Worm (Caenorhabditis elegans): ENCODE results near the gene nurf-1.

nurf-1 gene

ce11 chrII:14404741-14405488 lies 14.4 kb downstream of the nurf-1 start:
- TF ChIP-seq fax-1 (tag; optimal IDR thresholded peaks at IDR 0.05) (no peak), pqm-1 (tag; optimal IDR thresholded peaks at IDR 0.05) (no peak), F13H6.1 (tag; optimal IDR thresholded peaks at IDR 0.05) (peak; percentile 74), Y22D7AL.16 (tag; optimal IDR thresholded peaks at IDR 0.05) (peak; percentile 21), nhr-232 (tag; optimal IDR thresholded peaks at IDR 0.05) (peak; percentile 14), fkh-10 (GFP tag; optimal IDR thresholded peaks at IDR 0.05) (no peak), ceh-31 (tag; optimal IDR thresholded peaks at IDR 0.05) (peak; percentile 96), unc-86 (tag; optimal IDR thresholded peaks at IDR 0.05) (no peak), unc-42 (tag; optimal IDR thresholded peaks at IDR 0.05) (peak; percentile 53), hlh-15 (tag; optimal IDR thresholded peaks at IDR 0.05) (no peak), ceh-34 (tag; optimal IDR thresholded peaks at IDR 0.05) (peak; percentile 95), madf-2 (tag; optimal IDR thresholded peaks at IDR 0.05) (no peak), tbx-2 (tag; optimal IDR thresholded peaks at IDR 0.05) (peak; percentile 86), fkh-6 (tag; optimal IDR thresholded peaks at IDR 0.05) (no peak), sdc-2 (tag; optimal IDR thresholded peaks at IDR 0.05) (peak; percentile 74), tbx-7 (tag; optimal IDR thresholded peaks at IDR 0.05) (peak; percentile 8), sox-2 (GFP tag; IDR thresholded peaks at IDR 0.05) (peak; percentile 85), ref-2 (tag; optimal IDR thresholded peaks at IDR 0.05) (peak; percentile 93), hlh-8 (tag; optimal IDR thresholded peaks at IDR 0.05) (peak; percentile 54), T23F11.4 (GFP tag; optimal IDR thresholded peaks at IDR 0.05) (peak; percentile 35), ceh-19 (GFP tag; optimal IDR thresholded peaks at IDR 0.05) (peak; percentile 38), pax-1 (tag; optimal IDR thresholded peaks at IDR 0.05) (peak; percentile 18), eyg-1 (tag; optimal IDR thresholded peaks at IDR 0.05) (peak; percentile 12), K02D7.2 (tag; optimal IDR thresholded peaks at IDR 0.05) (no peak), ceh-2 (tag; optimal IDR thresholded peaks at IDR 0.05) (peak; percentile 76), ahr-1 (tag; optimal IDR thresholded peaks at IDR 0.05) (no peak), ama-1 (optimal IDR thresholded peaks at IDR 0.05) (peak; percentile 21), hlh-30 (tag; optimal IDR thresholded peaks at IDR 0.05; ENCODE audit: insufficient read depth) (peak; percentile 97), elt-4 (tag; optimal IDR thresholded peaks at IDR 0.05) (no peak), pha-4 (tag; optimal IDR thresholded peaks at IDR 0.05) (no peak), unc-3 (GFP tag; conservative IDR thresholded peaks at IDR 0.05) (no peak), unc-3 (tag; optimal IDR thresholded peaks at IDR 0.05) (no peak), ttx-3 (tag; optimal IDR thresholded peaks at IDR 0.05) (no peak), dve-1 (tag; optimal IDR thresholded peaks at IDR 0.05) (peak; percentile 19), che-1 (tag; optimal IDR thresholded peaks at IDR 0.05) (no peak), ceh-18 (tag; optimal IDR thresholded peaks at IDR 0.05) (peak; percentile 43), pros-1 (tag; optimal IDR thresholded peaks at IDR 0.05) (peak; percentile 84), unc-55 (GFP tag; optimal IDR thresholded peaks at IDR 0.05) (peak; percentile 95), pha-2 (tag; optimal IDR thresholded peaks at IDR 0.05) (peak; percentile 36), ceh-9 (tag; optimal IDR thresholded peaks at IDR 0.05) (no peak), mec-3 (tag; optimal IDR thresholded peaks at IDR 0.05; ENCODE audit: borderline replicate concordance) (no peak), ceh-30 (tag; optimal IDR thresholded peaks at IDR 0.05) (no peak), ceh-22 (tag; optimal IDR thresholded peaks at IDR 0.05) (peak; percentile 77), npax-4 (tag; optimal IDR thresholded peaks at IDR 0.05) (no peak), zip-5 (tag; optimal IDR thresholded peaks at IDR 0.05) (no peak), lim-6 (tag; optimal IDR thresholded peaks at IDR 0.05) (no peak), pat-9 (tag; optimal IDR thresholded peaks at IDR 0.05) (no peak), nfya-1 (tag; optimal IDR thresholded peaks at IDR 0.05) (peak; percentile 90), rnt-1 (tag; optimal IDR thresholded peaks at IDR 0.05) (peak; percentile 91), ztf-16 (tag; optimal IDR thresholded peaks at IDR 0.05) (no peak), odd-2 (tag; optimal IDR thresholded peaks at IDR 0.05) (no peak), C38D4.7 (GFP tag; optimal IDR thresholded peaks at IDR 0.05) (no peak), ceh-14 (tag; optimal IDR thresholded peaks at IDR 0.05) (peak; percentile 74)
